Fruit fly (Drosophila melanogaster): ENCODE measurements around the gene TwdlN.

DNA sequence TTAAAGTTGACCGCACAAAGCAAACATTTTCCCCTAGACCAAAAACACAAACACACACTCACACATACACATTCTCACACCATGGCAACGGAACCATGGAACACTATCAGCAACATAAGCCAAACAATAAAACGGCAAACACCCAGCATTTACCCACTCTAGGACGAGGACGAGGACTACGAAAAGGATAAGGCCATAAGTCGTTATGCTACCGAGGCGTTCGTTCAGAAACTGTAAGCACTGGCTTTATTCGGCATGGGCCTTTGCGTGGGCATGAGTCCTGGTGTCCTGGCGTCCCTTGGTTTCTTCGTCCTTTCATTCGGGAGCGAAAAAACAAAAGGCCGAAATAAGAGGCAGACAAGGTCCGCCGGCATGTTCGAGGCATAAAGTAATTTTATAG lies 38.6 kb downstream of the TwdlN start:
- TF ChIP-seq psq (optimal IDR thresholded peaks at IDR 0.05): no peak
- TF ChIP-seq Sin3A (optimal IDR thresholded peaks at IDR 0.05): no peak
